Fruit fly (Drosophila melanogaster): ENCODE data around the gene Gr61a.

Gene Gr61a

dm6 chr3L:807456-807855 is 33.8 kb upstream of the Gr61a start:
- no peak for TF ChIP-seq Myc (optimal IDR thresholded peaks at IDR 0.05)
- no peak for TF ChIP-seq h (optimal IDR thresholded peaks at IDR 0.05)
- TF ChIP-seq insv (optimal IDR thresholded peaks at IDR 0.05), result no peak
- TF ChIP-seq Sin3A (optimal IDR thresholded peaks at IDR 0.05), result no peak
- no peak for TF ChIP-seq ttk (optimal IDR thresholded peaks at IDR 0.05)
- no peak for TF ChIP-seq psq (optimal IDR thresholded peaks at IDR 0.05)

- TF ChIP-seq Sin3A (optimal IDR thresholded peaks at IDR 0.05) (no peak), insv (optimal IDR thresholded peaks at IDR 0.05) (no peak), ttk (optimal IDR thresholded peaks at IDR 0.05) (no peak), h (optimal IDR thresholded peaks at IDR 0.05) (no peak), Myc (optimal IDR thresholded peaks at IDR 0.05) (no peak), psq (optimal IDR thresholded peaks at IDR 0.05) (no peak)
These were observed 32.3 kb upstream of the Gr61a start for dm6 chr3L:808725-809537.

dm6 chr3L:809538-809805 is 31.8 kb upstream of the Gr61a start:
- no peak for TF ChIP-seq insv (optimal IDR thresholded peaks at IDR 0.05)
- TF ChIP-seq ttk (optimal IDR thresholded peaks at IDR 0.05), result no peak
- TF ChIP-seq Sin3A (optimal IDR thresholded peaks at IDR 0.05), result no peak
- TF ChIP-seq Myc (optimal IDR thresholded peaks at IDR 0.05), result no peak
- TF ChIP-seq psq (optimal IDR thresholded peaks at IDR 0.05), result no peak
- TF ChIP-seq h (optimal IDR thresholded peaks at IDR 0.05), result no peak

DNA sequence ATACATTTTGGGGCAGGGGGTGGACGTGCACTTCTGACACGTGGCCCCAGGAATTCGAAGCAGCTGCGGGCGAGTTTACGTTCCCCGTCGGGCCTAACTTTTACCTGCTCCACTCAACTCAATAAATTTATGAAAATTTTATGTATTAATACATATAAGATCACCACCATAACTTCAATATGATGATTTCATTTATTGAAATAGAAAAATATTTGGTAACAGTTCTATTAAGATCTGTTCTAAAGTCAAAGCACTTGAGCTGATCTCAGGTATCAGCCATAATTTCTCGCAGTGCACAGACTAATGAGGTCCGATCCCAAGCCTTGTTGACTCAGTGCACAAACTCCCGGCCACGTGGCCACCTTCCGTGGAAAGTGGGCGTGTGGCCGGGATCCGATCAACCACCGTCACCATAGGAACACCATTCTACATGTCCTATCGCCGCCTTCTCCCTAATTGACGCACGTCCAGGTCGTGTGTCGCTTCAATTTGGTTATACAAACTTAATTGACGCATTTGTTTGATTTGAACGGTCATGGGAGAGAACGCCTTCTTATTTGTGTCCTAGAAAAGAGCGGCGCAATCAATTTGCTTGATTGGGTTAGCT is 31.1 kb upstream of the Gr61a start:
- no peak for TF ChIP-seq psq (optimal IDR thresholded peaks at IDR 0.05)
- no peak for TF ChIP-seq Myc (optimal IDR thresholded peaks at IDR 0.05)
- no peak for TF ChIP-seq Sin3A (optimal IDR thresholded peaks at IDR 0.05)
- no peak for TF ChIP-seq h (optimal IDR thresholded peaks at IDR 0.05)
- TF ChIP-seq ttk (optimal IDR thresholded peaks at IDR 0.05), result no peak
- TF ChIP-seq insv (optimal IDR thresholded peaks at IDR 0.05), result no peak

- TF ChIP-seq Sin3A (optimal IDR thresholded peaks at IDR 0.05) (no peak), h (optimal IDR thresholded peaks at IDR 0.05) (no peak), ttk (optimal IDR thresholded peaks at IDR 0.05) (no peak), psq (optimal IDR thresholded peaks at IDR 0.05) (no peak), insv (optimal IDR thresholded peaks at IDR 0.05) (no peak), Myc (optimal IDR thresholded peaks at IDR 0.05) (no peak)
These were observed 29.4 kb upstream of the Gr61a start for dm6 chr3L:811816-812215.

DNA sequence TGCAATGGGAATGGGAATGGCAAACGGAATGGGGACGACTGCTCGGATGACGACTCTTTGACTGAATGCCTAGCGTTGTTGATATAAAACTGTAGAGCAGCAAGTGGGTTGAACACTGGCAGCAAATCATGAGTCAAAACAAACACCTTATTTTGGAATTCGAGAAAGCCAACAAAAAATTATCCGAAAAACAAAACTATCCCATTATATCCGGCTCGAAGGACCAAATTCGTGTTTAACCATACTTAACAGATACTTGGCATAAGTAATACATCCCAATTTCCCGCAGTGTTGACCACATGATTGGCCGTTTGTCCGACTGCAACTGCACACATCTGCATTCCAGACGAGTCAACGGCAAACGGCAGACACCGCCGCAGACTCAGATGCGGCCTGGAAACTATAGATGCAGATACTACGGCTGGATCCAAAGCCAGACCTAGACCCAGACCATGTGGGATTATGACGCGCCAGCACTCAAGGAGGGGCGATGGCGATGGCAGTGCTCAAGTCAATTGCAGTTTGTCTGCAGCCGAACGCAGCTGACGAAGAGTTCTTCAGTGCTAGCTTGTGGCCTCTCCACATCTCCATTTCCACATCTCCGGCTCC is 27.9 kb upstream of the Gr61a start:
- TF ChIP-seq Sin3A (optimal IDR thresholded peaks at IDR 0.05) (no peak), psq (optimal IDR thresholded peaks at IDR 0.05) (no peak), ttk (optimal IDR thresholded peaks at IDR 0.05) (no peak), Myc (optimal IDR thresholded peaks at IDR 0.05) (no peak), insv (optimal IDR thresholded peaks at IDR 0.05) (no peak), h (optimal IDR thresholded peaks at IDR 0.05) (no peak)

- TF ChIP-seq insv (optimal IDR thresholded peaks at IDR 0.05) (no peak), Sin3A (optimal IDR thresholded peaks at IDR 0.05) (no peak), Myc (optimal IDR thresholded peaks at IDR 0.05) (no peak), h (optimal IDR thresholded peaks at IDR 0.05) (no peak), ttk (optimal IDR thresholded peaks at IDR 0.05) (no peak), psq (optimal IDR thresholded peaks at IDR 0.05) (no peak)
These were observed 27.3 kb upstream of the Gr61a start for dm6 chr3L:813911-814310.

- TF ChIP-seq insv (optimal IDR thresholded peaks at IDR 0.05) (no peak), Sin3A (optimal IDR thresholded peaks at IDR 0.05) (no peak), Myc (optimal IDR thresholded peaks at IDR 0.05) (no peak), psq (optimal IDR thresholded peaks at IDR 0.05) (no peak), h (optimal IDR thresholded peaks at IDR 0.05) (no peak), ttk (optimal IDR thresholded peaks at IDR 0.05) (no peak)
These were observed 25.7 kb upstream of the Gr61a start for dm6 chr3L:815234-816200.

- TF ChIP-seq h (optimal IDR thresholded peaks at IDR 0.05), result no peak
- no peak for TF ChIP-seq psq (optimal IDR thresholded peaks at IDR 0.05)
- TF ChIP-seq Myc (optimal IDR thresholded peaks at IDR 0.05), result no peak
- no peak for TF ChIP-seq Sin3A (optimal IDR thresholded peaks at IDR 0.05)
- no peak for TF ChIP-seq ttk (optimal IDR thresholded peaks at IDR 0.05)
- no peak for TF ChIP-seq insv (optimal IDR thresholded peaks at IDR 0.05)
These were observed 23.5 kb upstream of the Gr61a start for dm6 chr3L:817708-818107.

DNA sequence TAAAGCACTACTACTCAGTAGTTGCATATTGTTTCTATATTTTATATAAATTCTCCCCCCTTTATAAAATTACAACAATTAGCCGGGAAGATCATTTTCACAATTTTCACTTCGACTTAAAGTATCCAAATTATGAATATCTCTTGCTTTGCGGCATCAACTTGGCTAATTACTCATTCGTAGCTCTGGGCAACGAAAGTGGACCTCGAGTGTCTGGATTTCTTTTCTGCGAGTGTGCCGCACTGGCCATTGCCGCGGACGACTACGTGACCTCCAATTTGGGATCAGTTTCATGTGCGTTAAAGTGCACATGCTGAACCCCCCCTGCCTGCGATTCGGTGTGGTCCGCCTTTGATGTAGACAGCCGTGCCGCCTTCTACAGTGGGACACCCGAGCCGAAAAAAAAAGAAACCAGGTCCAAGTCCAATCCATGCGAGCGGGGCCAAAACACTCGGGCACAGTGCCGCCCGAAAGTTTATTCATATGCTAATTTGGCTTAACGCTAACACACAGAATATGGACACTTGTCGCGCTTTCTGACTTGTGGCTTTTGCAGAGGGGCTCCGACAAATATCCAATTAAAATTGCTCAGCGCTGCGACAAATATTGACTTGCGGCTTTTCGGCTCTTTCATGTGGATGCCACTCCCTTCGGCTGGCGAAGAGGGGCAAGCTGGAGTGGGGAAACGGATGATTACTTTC is 22.7 kb upstream of the Gr61a start:
- no peak for TF ChIP-seq psq (optimal IDR thresholded peaks at IDR 0.05)
- TF ChIP-seq ttk (optimal IDR thresholded peaks at IDR 0.05), result no peak
- TF ChIP-seq h (optimal IDR thresholded peaks at IDR 0.05), result no peak
- TF ChIP-seq Myc (optimal IDR thresholded peaks at IDR 0.05), result no peak
- TF ChIP-seq Sin3A (optimal IDR thresholded peaks at IDR 0.05), result no peak
- TF ChIP-seq insv (optimal IDR thresholded peaks at IDR 0.05), result no peak

DNA sequence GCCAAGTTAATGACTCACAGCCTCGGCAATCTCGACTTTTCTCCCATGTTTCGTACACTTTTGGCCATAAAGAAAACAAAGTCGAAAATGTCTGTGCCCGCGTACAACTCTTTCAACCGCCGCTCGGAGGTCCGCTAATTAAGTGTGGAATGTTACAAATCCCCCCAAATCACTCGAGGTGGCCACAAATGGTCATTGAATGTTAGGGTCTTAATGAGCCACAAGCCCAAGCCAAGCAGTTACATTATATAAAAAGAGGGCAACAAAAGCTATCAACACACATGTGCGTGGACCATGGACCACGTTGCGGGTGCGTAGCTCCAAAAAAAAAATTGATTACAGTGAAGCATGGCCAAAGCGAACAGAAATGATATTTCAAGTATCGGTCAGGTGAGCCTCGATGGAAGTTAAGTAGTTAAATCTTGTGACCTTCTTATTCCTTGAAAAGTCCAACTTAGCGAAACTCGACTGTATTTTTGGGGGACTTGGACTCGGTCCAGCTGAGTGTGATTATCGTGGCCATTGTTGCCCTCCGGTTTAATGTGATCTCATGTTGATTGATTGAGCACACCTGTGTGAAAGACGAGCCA is 21.9 kb upstream of the Gr61a start:
- TF ChIP-seq Sin3A (optimal IDR thresholded peaks at IDR 0.05), result no peak
- TF ChIP-seq h (optimal IDR thresholded peaks at IDR 0.05), result no peak
